Fruit fly (Drosophila melanogaster) whole organism, embryonic: ENCODE measurements around the gene scyl.

Experiments used
- CG2889 ChIP-seq: fragments of 200-800 bp; sonication (Bioruptor generic); IDR thresholded peaks from 3 replicates; pipeline ENCODE4 v1.3.6; 2022; ENCODE audit warnings: missing biosample characterization, missing genetic modification characterization
- CG4820 ChIP-seq: fragments of 200-800 bp; sonication (Bioruptor generic); optimal IDR thresholded peaks from 3 replicates; lab custom pipeline; 2016; ENCODE audit warnings: missing biosample characterization, missing genetic modification characterization
- CG6272 ChIP-seq: fragments of 200-800 bp; sonication (Bioruptor generic); IDR thresholded peaks from 2 replicates; pipeline ENCODE4 v1.3.6; 2022; ENCODE audit warnings: missing biosample characterization, missing genetic modification characterization
- CG6689 ChIP-seq: fragments of 200-800 bp; sonication (Bioruptor generic); IDR thresholded peaks from 2 replicates; pipeline ENCODE4 v1.3.6; 2022; ENCODE audit warnings: missing biosample characterization, missing genetic modification characterization
- Chrac-16 ChIP-seq: fragments of 200-800 bp; sonication (Bioruptor generic); optimal IDR thresholded peaks from 3 replicates; lab custom pipeline; 2016; ENCODE audit warnings: missing biosample characterization, missing genetic modification characterization
- MESR4 ChIP-seq: fragments of 200-800 bp; sonication (Bioruptor generic); optimal IDR thresholded peaks from 2 replicates; lab custom pipeline; 2018; ENCODE audit warnings: missing biosample characterization, mild to moderate bottlenecking, missing genetic modification characterization, moderate library complexity
- Ptx1 ChIP-seq: fragments of 200-800 bp; sonication (Bioruptor generic); IDR thresholded peaks from 2 replicates; pipeline ENCODE4 v1.3.6; 2022; ENCODE audit warnings: missing biosample characterization, missing genetic modification characterization
- Six4 ChIP-seq: fragments of 200-800 bp; sonication (Bioruptor generic); optimal IDR thresholded peaks from 2 replicates; lab custom pipeline; 2016; ENCODE audit warnings: missing biosample characterization, missing genetic modification characterization
- dan ChIP-seq: fragments of 200-800 bp; sonication (Bioruptor generic); IDR thresholded peaks from 2 replicates; pipeline ENCODE4 v1.3.6; 2022; ENCODE audit warnings: missing biosample characterization, missing genetic modification characterization
- lov ChIP-seq, 2 experiments: fragments of 200-800 bp in 1 of 2; fragments of >200 bp in 1 of 2; sonication (Bioruptor generic) in 1 of 2; IDR thresholded peaks in 1 of 2; optimal IDR thresholded peaks in 1 of 2; 2 replicates in 1 of 2; 3 replicates in 1 of 2; pipeline versions ENCODE4 v1.3.6 to Lab custom; 2017 to 2022; ENCODE audit warnings: missing biosample characterization in 1 of 2, missing genetic modification characterization in 1 of 2
- mam ChIP-seq: fragments of 200-800 bp; sonication (Bioruptor generic); optimal IDR thresholded peaks from 3 replicates; lab custom pipeline; 2016; ENCODE audit warnings: missing biosample characterization, missing genetic modification characterization
- pan ChIP-seq, 4 experiments: fragments of >200 bp in 3 of 4; fragments of 200-800 bp in 1 of 4; sonication (Bioruptor generic) in 1 of 4; optimal IDR thresholded peaks in 3 of 4; IDR thresholded peaks in 1 of 4; 2 replicates each; pipeline versions ENCODE4 v1.3.6 to Lab custom; 2017 to 2022; ENCODE audit warnings: missing biosample characterization in 2 of 4, missing genetic modification characterization in 2 of 4, mixed read lengths in 1 of 4
- stwl ChIP-seq: fragments of 200-800 bp; sonication (Bioruptor generic); optimal IDR thresholded peaks from 3 replicates; lab custom pipeline; 2018; ENCODE audit warnings: missing biosample characterization, mild to moderate bottlenecking, missing genetic modification characterization, moderate library complexity

DNA sequence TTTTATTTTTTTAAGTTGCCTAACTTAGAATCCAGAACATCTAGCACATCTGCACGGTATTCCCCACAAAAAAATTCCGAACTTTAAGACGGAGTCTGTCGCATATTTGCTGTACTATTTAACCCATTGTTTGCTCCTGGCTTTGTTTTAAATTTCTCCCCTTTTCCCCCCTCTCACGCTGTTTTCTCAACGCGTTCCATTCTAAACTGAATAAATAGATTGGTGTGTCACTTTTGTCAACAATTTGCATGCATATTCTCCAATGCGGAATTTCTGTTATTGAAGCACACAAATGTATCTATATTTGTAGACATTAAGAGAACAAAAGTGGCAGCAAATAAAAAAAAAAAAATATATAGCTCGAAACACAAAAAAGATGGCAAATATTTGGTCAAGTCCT, 6.3 kb downstream of the scyl start:
- TF ChIP-seq pan (optimal IDR thresholded peaks at IDR 0.05; lab: Kevin White, UChicago) (no peak), pan (GFP tag; optimal IDR thresholded peaks at IDR 0.05 in 1 of 2, IDR thresholded peaks at IDR 0.05 in 1 of 2) (no peak), MESR4 (GFP tag; lab: Kevin White, UChicago) (no peak), CG6272 (GFP tag; lab: Robert Waterston, UW) (no peak), Chrac-16 (no peak), Ptx1 (GFP tag; lab: Robert Waterston, UW) (no peak), CG2889 (GFP tag; lab: Robert Waterston, UW) (no peak), stwl (tag; lab: Kevin White, UChicago) (no peak), Six4 (GFP tag; lab: Kevin White, UChicago) (no peak), dan (GFP tag; lab: Robert Waterston, UW) (no peak), CG6689 (GFP tag; lab: Robert Waterston, UW) (no peak), lov (optimal IDR thresholded peaks at IDR 0.05; lab: Kevin White, UChicago) (no peak), lov (GFP tag; IDR thresholded peaks at IDR 0.05; lab: Robert Waterston, UW) (no peak), mam (GFP tag; lab: Kevin White, UChicago) (peak; percentile 37), CG4820 (no peak)
